Worm (Caenorhabditis elegans) whole organism, L4/young adult: ENCODE results near the gene ZK1320.5.
A peak's percentile ranks its signal among the peaks of the same experiment; 100 is the strongest.

ENCODE experiments used
- W03F9.2 ChIP-seq: fragments of 150-350 bp; optimal IDR thresholded peaks from 2 replicates; lab custom pipeline; 2014; ENCODE audit warnings: missing biosample characterization, missing genetic modification characterization
- him-1 ChIP-seq: sonication (generic microtip); optimal IDR thresholded peaks from 2 replicates; lab custom pipeline; 2016; ENCODE audit warnings: missing genotype, missing genetic modification reagents, missing genetic modification characterization, missing compliant biosample characterization

DNA sequence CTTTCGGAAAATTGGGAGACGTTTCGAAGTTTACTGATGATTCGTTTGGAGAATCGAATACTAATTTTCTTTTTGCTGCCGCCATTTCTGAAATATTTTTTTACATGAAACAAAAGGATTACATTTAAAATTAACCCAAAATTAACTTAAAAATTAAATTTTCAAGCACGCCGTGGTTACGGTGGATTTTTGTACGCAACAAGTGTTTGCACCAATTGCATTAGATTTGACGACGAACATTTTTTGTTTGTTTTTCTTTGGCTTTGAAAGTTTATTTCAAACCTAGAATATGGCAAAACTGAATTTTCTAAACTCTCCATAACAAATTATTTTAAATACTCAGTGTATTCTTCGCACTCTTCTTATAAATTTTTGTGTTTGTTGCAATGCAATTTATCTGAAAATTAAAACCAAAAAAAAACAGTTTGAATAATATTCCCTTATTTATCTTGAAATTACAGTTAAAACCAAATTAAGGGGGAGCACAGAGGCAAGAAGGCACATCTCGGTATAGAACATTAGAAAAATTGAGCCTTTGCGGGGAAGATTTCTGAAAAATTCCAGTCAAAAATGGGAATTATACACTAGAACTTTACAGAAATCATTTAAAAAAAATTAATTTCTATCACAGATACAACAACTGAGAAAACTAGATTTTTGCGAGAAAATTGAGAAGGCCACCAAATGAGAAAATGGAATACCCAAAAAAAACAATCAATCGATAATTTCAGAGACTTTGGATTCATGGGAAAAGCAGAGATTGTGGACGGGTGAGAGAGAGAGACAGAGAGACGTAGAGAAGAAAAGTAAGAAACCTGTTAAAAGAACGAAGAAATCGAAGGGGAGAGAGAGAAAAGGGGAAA lies 48.2 kb downstream of the ZK1320.5 start, which contains the start of gene hal-3:
- TF ChIP-seq W03F9.2 (peak; percentile 16), him-1 (tag; lab: Kevin White, UChicago) (no peak)
